Fruit fly (Drosophila melanogaster) whole organism, pupa: ENCODE measurements around the gene CG6985.

Experiments
- CG14655 ChIP-seq: fragments of 200-800 bp; sonication (Bioruptor generic); optimal IDR thresholded peaks from 3 replicates; lab custom pipeline; 2017; ENCODE audit warnings: mild to moderate bottlenecking, missing biosample characterization, missing genetic modification reagents, missing genetic modification characterization
- CG17806 ChIP-seq: fragments of 200-800 bp; sonication (Bioruptor generic); optimal IDR thresholded peaks from 2 replicates; lab custom pipeline; 2018; ENCODE audit warnings: missing biosample characterization, mild to moderate bottlenecking, missing genetic modification characterization, moderate library complexity

dm6 chr3R:22753600-22753894 lies 12.6 kb downstream of the CG6985 start:
- TF ChIP-seq CG17806 = no peak
- TF ChIP-seq CG14655 (GFP tag; lab: Kevin White, UChicago) = no peak
